Fruit fly (Drosophila melanogaster) whole organism: Measurements from ENCODE around the gene CG6012.

ENCODE experiments used
- EcR ChIP-seq, 2 experiments: fragments of >200 bp; optimal IDR thresholded peaks; 2 replicates each; lab custom pipeline; 2017; ENCODE audit warnings: missing biosample characterization in 2 of 2, missing genetic modification characterization in 2 of 2, missing genetic modification reagents in 2 of 2
- pan ChIP-seq: fragments of >200 bp; optimal IDR thresholded peaks from 2 replicates; lab custom pipeline; 2017
- psq ChIP-seq: fragments of >200 bp; optimal IDR thresholded peaks from 2 replicates; lab custom pipeline; 2017

- TF ChIP-seq EcR (GFP tag; optimal IDR thresholded peaks at IDR 0.05; lab: Kevin White, UChicago) (no peak), pan (no peak), psq (lab: Kevin White, UChicago) (no peak)
These were observed 8.9 kb downstream of the CG6012 start, which contains the start of gene CG31810 for dm6 chr2L:16852318-16852932.
